Fruit fly (Drosophila melanogaster): ENCODE measurements around the gene CG33170.

dm6 chr3L:22871845-22872361 is 7.5 kb downstream of the CG33170 start, which contains the start of the genes CG11109 and Arf1:
- no peak for TF ChIP-seq ttk (optimal IDR thresholded peaks at IDR 0.05)
- TF ChIP-seq psq (optimal IDR thresholded peaks at IDR 0.05) = no peak
- TF ChIP-seq Sin3A (optimal IDR thresholded peaks at IDR 0.05) = no peak
- no peak for TF ChIP-seq h (optimal IDR thresholded peaks at IDR 0.05)
- TF ChIP-seq Myc (optimal IDR thresholded peaks at IDR 0.05) = no peak
- TF ChIP-seq insv (optimal IDR thresholded peaks at IDR 0.05) = no peak
